Fruit fly (Drosophila melanogaster): ENCODE results near the gene Spt20.

DNA sequence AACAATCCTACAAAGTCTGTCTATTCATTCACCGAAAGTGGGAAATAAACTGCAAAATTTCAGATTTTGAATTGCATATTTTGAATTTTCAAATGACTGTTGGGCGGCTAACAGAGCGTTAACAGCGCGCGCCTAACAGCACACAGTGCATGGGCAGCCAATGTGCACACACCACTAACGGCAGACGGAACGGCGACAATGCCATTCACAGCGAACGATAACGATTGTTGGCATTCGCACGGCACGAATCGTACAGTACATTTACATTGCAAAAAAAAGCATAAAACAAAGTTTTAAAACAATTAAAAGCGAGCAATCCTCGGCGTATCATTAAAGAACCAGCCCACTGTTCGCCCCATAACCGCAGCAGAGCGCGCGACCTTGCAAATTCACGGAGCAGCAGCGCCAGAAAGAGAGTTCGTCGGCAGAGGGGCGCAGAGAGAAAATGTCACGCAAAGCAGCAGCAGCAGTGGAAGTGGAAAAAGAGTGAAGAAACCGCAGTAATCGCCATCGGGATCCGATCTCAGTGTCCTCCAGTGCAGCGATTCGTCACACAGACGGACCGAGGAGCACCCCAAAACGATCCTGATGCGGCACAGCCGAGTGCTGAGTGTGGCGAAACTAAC lies at the start of gene Spt20:
- no peak for TF ChIP-seq rn (GFP tag; IDR thresholded peaks at IDR 0.05)
- TF ChIP-seq fd96Ca (GFP tag; IDR thresholded peaks at IDR 0.05): no peak
